Worm (Caenorhabditis elegans): ENCODE data around the gene ZC373.2.

Gene ZC373.2

ce11 chrX:10081077-10081476 is 22.8 kb upstream of the ZC373.2 start:
- TF ChIP-seq lsy-2 (tag; optimal IDR thresholded peaks at IDR 0.05) (no peak), nhr-2 (tag; optimal IDR thresholded peaks at IDR 0.05) (no peak), M03D4.4 (tag; optimal IDR thresholded peaks at IDR 0.05) (no peak), mab-5 (tag; optimal IDR thresholded peaks at IDR 0.05) (no peak), nhr-76 (tag; optimal IDR thresholded peaks at IDR 0.05) (no peak), ces-1 (GFP tag; optimal IDR thresholded peaks at IDR 0.05) (no peak), zip-8 (tag; optimal IDR thresholded peaks at IDR 0.05) (no peak), flh-1 (GFP tag; optimal IDR thresholded peaks at IDR 0.05) (no peak), hlh-1 (tag; optimal IDR thresholded peaks at IDR 0.05) (no peak), unc-39 (tag; optimal IDR thresholded peaks at IDR 0.05) (no peak), lin-13 (tag; optimal IDR thresholded peaks at IDR 0.05) (no peak), lin-32 (GFP tag; optimal IDR thresholded peaks at IDR 0.05) (no peak), blmp-1 (tag; optimal IDR thresholded peaks at IDR 0.05) (no peak)

- TF ChIP-seq nhr-237 (tag; optimal IDR thresholded peaks at IDR 0.05) (no peak), sptf-1 (tag; optimal IDR thresholded peaks at IDR 0.05) (no peak), M03D4.4 (tag; optimal IDR thresholded peaks at IDR 0.05) (no peak), elt-1 (tag; optimal IDR thresholded peaks at IDR 0.05; ENCODE audit: borderline replicate concordance, insufficient read depth) (no peak), ceh-39 (tag; optimal IDR thresholded peaks at IDR 0.05) (no peak), hlh-1 (tag; optimal IDR thresholded peaks at IDR 0.05) (peak; percentile 76)
Measured at ce11 chrX:10079230-10079629, 21.0 kb upstream of the ZC373.2 start.

- TF ChIP-seq drap-1 (GFP tag; optimal IDR thresholded peaks at IDR 0.05): no peak
- no peak for TF ChIP-seq pha-4 (tag; optimal IDR thresholded peaks at IDR 0.05)
- TF ChIP-seq nhr-76 (tag; optimal IDR thresholded peaks at IDR 0.05): no peak
- no peak for TF ChIP-seq nhr-2 (tag; optimal IDR thresholded peaks at IDR 0.05)
- no peak for TF ChIP-seq zip-8 (tag; optimal IDR thresholded peaks at IDR 0.05)
- no peak for TF ChIP-seq lin-32 (GFP tag; optimal IDR thresholded peaks at IDR 0.05)
- TF ChIP-seq M03D4.4 (tag; optimal IDR thresholded peaks at IDR 0.05): no peak
- no peak for TF ChIP-seq sptf-1 (tag; optimal IDR thresholded peaks at IDR 0.05)
- no peak for TF ChIP-seq cnd-1 (tag; optimal IDR thresholded peaks at IDR 0.05)
- no peak for TF ChIP-seq lin-13 (tag; optimal IDR thresholded peaks at IDR 0.05)
- no peak for TF ChIP-seq mep-1 (tag; optimal IDR thresholded peaks at IDR 0.05)
- TF ChIP-seq mab-5 (tag; optimal IDR thresholded peaks at IDR 0.05): no peak
- TF ChIP-seq tbx-8 (GFP tag; optimal IDR thresholded peaks at IDR 0.05): no peak
Measured at ce11 chrX:10078637-10079036, 20.4 kb upstream of the ZC373.2 start.

ce11 chrX:10078089-10078488 is 19.9 kb upstream of the ZC373.2 start:
- TF ChIP-seq hlh-1 (tag; optimal IDR thresholded peaks at IDR 0.05) (no peak), flh-1 (GFP tag; optimal IDR thresholded peaks at IDR 0.05) (no peak), nhr-12 (tag; optimal IDR thresholded peaks at IDR 0.05) (no peak), mep-1 (tag; optimal IDR thresholded peaks at IDR 0.05) (no peak), nhr-2 (tag; optimal IDR thresholded peaks at IDR 0.05) (no peak), sptf-1 (tag; optimal IDR thresholded peaks at IDR 0.05) (no peak), unc-39 (tag; optimal IDR thresholded peaks at IDR 0.05) (no peak), nhr-237 (tag; optimal IDR thresholded peaks at IDR 0.05) (no peak), ces-1 (GFP tag; optimal IDR thresholded peaks at IDR 0.05) (no peak), nhr-28 (tag; optimal IDR thresholded peaks at IDR 0.05) (no peak), cnd-1 (tag; optimal IDR thresholded peaks at IDR 0.05) (no peak), ceh-83 (GFP tag; optimal IDR thresholded peaks at IDR 0.05) (no peak), ceh-39 (tag; optimal IDR thresholded peaks at IDR 0.05) (no peak), drap-1 (GFP tag; optimal IDR thresholded peaks at IDR 0.05) (no peak), lin-32 (GFP tag; optimal IDR thresholded peaks at IDR 0.05) (no peak), nhr-76 (tag; optimal IDR thresholded peaks at IDR 0.05) (no peak)

- TF ChIP-seq cnd-1 (tag; optimal IDR thresholded peaks at IDR 0.05): no peak
- TF ChIP-seq ceh-43 (GFP tag; optimal IDR thresholded peaks at IDR 0.05): no peak
- TF ChIP-seq elt-3 (tag; optimal IDR thresholded peaks at IDR 0.05): no peak
- no peak for TF ChIP-seq mep-1 (tag; optimal IDR thresholded peaks at IDR 0.05)
- no peak for TF ChIP-seq flh-1 (GFP tag; optimal IDR thresholded peaks at IDR 0.05)
- TF ChIP-seq pha-4 (tag; optimal IDR thresholded peaks at IDR 0.05): no peak
- no peak for TF ChIP-seq blmp-1 (tag; optimal IDR thresholded peaks at IDR 0.05)
- TF ChIP-seq unc-39 (tag; optimal IDR thresholded peaks at IDR 0.05): no peak
- no peak for TF ChIP-seq lin-32 (GFP tag; optimal IDR thresholded peaks at IDR 0.05)
- TF ChIP-seq zip-8 (tag; optimal IDR thresholded peaks at IDR 0.05): no peak
- no peak for TF ChIP-seq nhr-237 (tag; optimal IDR thresholded peaks at IDR 0.05)
- no peak for TF ChIP-seq mab-5 (tag; optimal IDR thresholded peaks at IDR 0.05)
- TF ChIP-seq nhr-28 (tag; optimal IDR thresholded peaks at IDR 0.05): no peak
- TF ChIP-seq ham-2 (GFP tag; optimal IDR thresholded peaks at IDR 0.05): no peak
- no peak for TF ChIP-seq sem-2 (GFP tag; optimal IDR thresholded peaks at IDR 0.05)
- TF ChIP-seq bed-3 (GFP tag; optimal IDR thresholded peaks at IDR 0.05): no peak
- no peak for TF ChIP-seq unc-120 (tag; optimal IDR thresholded peaks at IDR 0.05; ENCODE audit: poor library complexity, severe bottlenecking)
- no peak for TF ChIP-seq nhr-2 (tag; optimal IDR thresholded peaks at IDR 0.05)
- no peak for TF ChIP-seq snpc-4 (tag; optimal IDR thresholded peaks at IDR 0.05)
- TF ChIP-seq elt-1 (tag; optimal IDR thresholded peaks at IDR 0.05; ENCODE audit: borderline replicate concordance, insufficient read depth): no peak
Measured at ce11 chrX:10077297-10077696, 19.1 kb upstream of the ZC373.2 start, which contains the start of gene col-176. Gene col-176, plus strand, starts transcription at chrX:10077597.

All from whole organism, mixed stage, embryonic.